Fruit fly (Drosophila melanogaster) whole organism, embryonic: ENCODE results near the gene CG42820.

Experiments
- Ada2b ChIP-seq: fragments of 200-800 bp; sonication (Bioruptor generic); IDR thresholded peaks from 2 replicates; pipeline ENCODE4 v1.3.6; 2022; ENCODE audit warnings: missing biosample characterization, missing genetic modification characterization
- Aef1 ChIP-seq: fragments of 200-800 bp; sonication (Bioruptor generic); IDR thresholded peaks from 3 replicates; pipeline ENCODE4 v1.3.6; 2022; ENCODE audit warnings: missing biosample characterization, missing genetic modification characterization
- Antp ChIP-seq: fragments of 200-800 bp; sonication (Bioruptor generic); optimal IDR thresholded peaks from 3 replicates; lab custom pipeline; 2016; ENCODE audit warnings: missing biosample characterization, missing genetic modification characterization
- Blimp-1 ChIP-seq: fragments of 200-800 bp; sonication (Bioruptor generic); optimal IDR thresholded peaks from 3 replicates; lab custom pipeline; 2018; ENCODE audit warnings: missing biosample characterization, missing genetic modification characterization, mild to moderate bottlenecking, moderate library complexity, missing genetic modification reagents
- CG11093 ChIP-seq: fragments of 200-800 bp; sonication (Bioruptor generic); IDR thresholded peaks from 3 replicates; pipeline ENCODE4 v1.3.6; 2022; ENCODE audit warnings: missing biosample characterization, missing genetic modification characterization
- CG12104 ChIP-seq: fragments of 200-800 bp; sonication (Bioruptor generic); optimal IDR thresholded peaks from 3 replicates; lab custom pipeline; 2016; ENCODE audit warnings: missing biosample characterization, missing genetic modification characterization
- CG14965 ChIP-seq: fragments of 200-800 bp; sonication (Bioruptor generic); optimal IDR thresholded peaks from 2 replicates; lab custom pipeline; 2016; ENCODE audit warnings: missing biosample characterization, missing genetic modification characterization, borderline replicate concordance
- CG1529 ChIP-seq: fragments of 200-800 bp; sonication (Bioruptor generic); optimal IDR thresholded peaks from 3 replicates; lab custom pipeline; 2018; ENCODE audit warnings: missing biosample characterization, missing genetic modification characterization
- CG15601 ChIP-seq: fragments of 200-800 bp; sonication (Bioruptor generic); optimal IDR thresholded peaks from 3 replicates; lab custom pipeline; 2019; ENCODE audit warnings: missing biosample characterization, mild to moderate bottlenecking, missing genetic modification characterization, moderate library complexity
- CG15696 ChIP-seq: fragments of 200-800 bp; sonication (Bioruptor generic); optimal IDR thresholded peaks from 2 replicates; lab custom pipeline; 2019; ENCODE audit warnings: missing biosample characterization, mild to moderate bottlenecking, missing genetic modification characterization, moderate library complexity
- CG32532 ChIP-seq: fragments of 200-800 bp; sonication (Bioruptor generic); IDR thresholded peaks from 2 replicates; pipeline ENCODE4 v1.3.6; 2022; ENCODE audit warnings: missing biosample characterization, missing genetic modification characterization
- CG34376 ChIP-seq: fragments of 200-800 bp; sonication (Bioruptor generic); optimal IDR thresholded peaks from 2 replicates; lab custom pipeline; 2018; ENCODE audit warnings: missing biosample characterization, mild to moderate bottlenecking, missing genetic modification characterization
- CG42726 ChIP-seq: fragments of 200-800 bp; sonication (Bioruptor generic); IDR thresholded peaks from 2 replicates; pipeline ENCODE4 v1.3.6; 2022; ENCODE audit warnings: missing biosample characterization, missing genetic modification characterization; ENCODE audit not compliant: partially characterized antibody
- CG4282 ChIP-seq: fragments of 200-800 bp; sonication (Bioruptor generic); optimal IDR thresholded peaks from 2 replicates; lab custom pipeline; 2016; ENCODE audit warnings: missing biosample characterization, missing genetic modification characterization
- CG43689 ChIP-seq: fragments of 200-800 bp; sonication (Bioruptor generic); IDR thresholded peaks from 2 replicates; pipeline ENCODE4 v1.3.6; 2022; ENCODE audit warnings: missing biosample characterization, missing genetic modification characterization
- CG6654 ChIP-seq: fragments of 200-800 bp; sonication (Bioruptor generic); optimal IDR thresholded peaks from 2 replicates; lab custom pipeline; 2017; ENCODE audit warnings: missing biosample characterization, mild to moderate bottlenecking, missing genetic modification characterization
- CG6813 ChIP-seq: fragments of 200-800 bp; sonication (Bioruptor generic); optimal IDR thresholded peaks from 2 replicates; lab custom pipeline; 2017; ENCODE audit warnings: missing biosample characterization, missing genetic modification characterization, mild to moderate bottlenecking, moderate library complexity, missing genetic modification reagents
- D ChIP-seq, 2 experiments: fragments of 200-800 bp in 1 of 2; fragments of >200 bp in 1 of 2; sonication (Bioruptor generic) in 1 of 2; optimal IDR thresholded peaks; 2 replicates in 1 of 2; 3 replicates in 1 of 2; lab custom pipeline; 2017; ENCODE audit warnings: mild to moderate bottlenecking in 1 of 2, missing biosample characterization in 1 of 2, missing genetic modification characterization in 1 of 2, missing genetic modification reagents in 1 of 2
- D19A ChIP-seq: fragments of 200-800 bp; optimal IDR thresholded peaks from 3 replicates; lab custom pipeline; 2019; ENCODE audit warnings: missing biosample characterization, mild to moderate bottlenecking, missing genetic modification characterization, moderate library complexity
- Dfd ChIP-seq, 2 experiments: fragments of >200 bp; optimal IDR thresholded peaks; 2 replicates each; lab custom pipeline; 2017; ENCODE audit warnings: missing biosample characterization in 2 of 2, missing genetic modification characterization in 2 of 2
- Dref ChIP-seq: fragments of 200-800 bp; sonication (Bioruptor generic); IDR thresholded peaks from 2 replicates; pipeline ENCODE4 v1.3.6; 2022; ENCODE audit warnings: missing biosample characterization, missing genetic modification characterization
- Meics ChIP-seq: fragments of 200-800 bp; sonication (Bioruptor generic); optimal IDR thresholded peaks from 2 replicates; lab custom pipeline; 2017; ENCODE audit warnings: missing biosample characterization, mild to moderate bottlenecking, missing genetic modification characterization
- Mes4 ChIP-seq: fragments of 200-800 bp; sonication (Bioruptor generic); optimal IDR thresholded peaks from 2 replicates; lab custom pipeline; 2016; ENCODE audit warnings: missing biosample characterization, missing genetic modification characterization
- NFAT ChIP-seq: fragments of 200-800 bp; sonication (Bioruptor generic); IDR thresholded peaks from 2 replicates; pipeline ENCODE4 v1.3.6; 2022; ENCODE audit warnings: missing biosample characterization, missing genetic modification characterization
- Nf-YC ChIP-seq: fragments of 200-800 bp; optimal IDR thresholded peaks from 3 replicates; lab custom pipeline; 2019; ENCODE audit warnings: missing biosample characterization, mild to moderate bottlenecking, missing genetic modification characterization, moderate library complexity
- Poxn ChIP-seq: fragments of 200-800 bp; sonication (Bioruptor generic); IDR thresholded peaks from 2 replicates; pipeline ENCODE4 v1.3.6; 2022; ENCODE audit warnings: missing biosample characterization, missing genetic modification characterization
- Ravus ChIP-seq: fragments of 200-800 bp; sonication (Bioruptor generic); IDR thresholded peaks from 2 replicates; pipeline ENCODE4 v1.3.6; 2022; ENCODE audit warnings: missing biosample characterization, missing genetic modification characterization
- Sox100B ChIP-seq: fragments of 200-800 bp; sonication (Bioruptor generic); optimal IDR thresholded peaks from 3 replicates; lab custom pipeline; 2018; ENCODE audit warnings: missing biosample characterization, mild to moderate bottlenecking, missing genetic modification characterization
- Sry-δ ChIP-seq: fragments of 200-800 bp; sonication (Bioruptor generic); optimal IDR thresholded peaks from 2 replicates; lab custom pipeline; 2016; ENCODE audit warnings: missing biosample characterization, missing genetic modification characterization
- Ssrp ChIP-seq: fragments of 200-800 bp; sonication (Bioruptor generic); optimal IDR thresholded peaks from 2 replicates; lab custom pipeline; 2018; ENCODE audit warnings: missing biosample characterization, mild to moderate bottlenecking, missing genetic modification characterization, moderate library complexity
- ap ChIP-seq: fragments of 200-800 bp; sonication (Bioruptor generic); IDR thresholded peaks from 2 replicates; pipeline ENCODE4 v1.3.6; 2022; ENCODE audit warnings: missing biosample characterization, missing genetic modification characterization
- ara ChIP-seq: fragments of 200-800 bp; sonication (Bioruptor generic); IDR thresholded peaks from 2 replicates; pipeline ENCODE4 v1.3.6; 2022; ENCODE audit warnings: missing biosample characterization, missing genetic modification characterization
- dati ChIP-seq: fragments of 200-800 bp; sonication (Bioruptor generic); IDR thresholded peaks from 2 replicates; pipeline ENCODE4 v1.3.6; 2022; ENCODE audit warnings: missing biosample characterization, missing genetic modification characterization
- dimm ChIP-seq: fragments of 200-800 bp; sonication (Bioruptor generic); IDR thresholded peaks from 2 replicates; pipeline ENCODE4 v1.3.6; 2022; ENCODE audit warnings: missing biosample characterization, missing genetic modification characterization
- dmrt99B ChIP-seq: fragments of 200-800 bp; sonication (Bioruptor generic); optimal IDR thresholded peaks from 2 replicates; lab custom pipeline; 2018; ENCODE audit warnings: missing biosample characterization, mild to moderate bottlenecking, missing genetic modification characterization, moderate library complexity
- fd96Cb ChIP-seq: fragments of 200-800 bp; sonication (Bioruptor generic); optimal IDR thresholded peaks from 2 replicates; lab custom pipeline; 2018; ENCODE audit warnings: missing biosample characterization, mild to moderate bottlenecking, missing genetic modification characterization, moderate library complexity
- gcm ChIP-seq: fragments of 200-800 bp; sonication (Bioruptor generic); optimal IDR thresholded peaks from 2 replicates; lab custom pipeline; 2019; ENCODE audit warnings: missing biosample characterization, mild to moderate bottlenecking, missing genetic modification characterization, moderate library complexity
- h ChIP-seq: fragments of >200 bp; optimal IDR thresholded peaks from 2 replicates; lab custom pipeline; 2017
- jigr1 ChIP-seq: fragments of 200-800 bp; sonication (Bioruptor generic); IDR thresholded peaks from 3 replicates; pipeline ENCODE4 v1.3.6; 2022; ENCODE audit warnings: missing biosample characterization, missing genetic modification characterization
- jumu ChIP-seq: fragments of 200-800 bp; sonication (Bioruptor generic); optimal IDR thresholded peaks from 3 replicates; lab custom pipeline; 2016; ENCODE audit warnings: missing biosample characterization, missing genetic modification characterization
- kah ChIP-seq: fragments of 200-800 bp; sonication (Bioruptor generic); optimal IDR thresholded peaks from 2 replicates; lab custom pipeline; 2018; ENCODE audit warnings: missing biosample characterization, mild to moderate bottlenecking, missing genetic modification characterization
- knrl ChIP-seq: fragments of 200-800 bp; sonication (Bioruptor generic); IDR thresholded peaks from 3 replicates; pipeline ENCODE4 v1.3.6; 2022; ENCODE audit warnings: missing biosample characterization, missing genetic modification characterization; ENCODE audit not compliant: partially characterized antibody
- lbe ChIP-seq: fragments of 200-800 bp; sonication (Bioruptor generic); optimal IDR thresholded peaks from 2 replicates; lab custom pipeline; 2016; ENCODE audit warnings: missing biosample characterization, mild to moderate bottlenecking, missing genetic modification characterization
- mam ChIP-seq: fragments of 200-800 bp; sonication (Bioruptor generic); optimal IDR thresholded peaks from 3 replicates; lab custom pipeline; 2016; ENCODE audit warnings: missing biosample characterization, missing genetic modification characterization
- nom ChIP-seq: fragments of 200-800 bp; sonication (Bioruptor generic); optimal IDR thresholded peaks from 2 replicates; lab custom pipeline; 2017; ENCODE audit warnings: missing biosample characterization, missing genetic modification characterization, mild to moderate bottlenecking, moderate library complexity, missing genetic modification reagents
- phol ChIP-seq: fragments of 200-800 bp; sonication (Bioruptor generic); optimal IDR thresholded peaks from 3 replicates; lab custom pipeline; 2018; ENCODE audit warnings: missing biosample characterization, mild to moderate bottlenecking, missing genetic modification characterization, moderate library complexity
- pros ChIP-seq: fragments of 200-800 bp; sonication (Bioruptor generic); optimal IDR thresholded peaks from 3 replicates; lab custom pipeline; 2019; ENCODE audit warnings: missing biosample characterization, mild to moderate bottlenecking, missing genetic modification characterization, moderate library complexity
- sr ChIP-seq: fragments of 200-800 bp; sonication (Bioruptor generic); IDR thresholded peaks from 3 replicates; pipeline ENCODE4 v1.3.6; 2022; ENCODE audit warnings: missing biosample characterization, missing genetic modification characterization
- trh ChIP-seq: fragments of 200-800 bp; sonication (Bioruptor generic); optimal IDR thresholded peaks from 2 replicates; lab custom pipeline; 2016; ENCODE audit warnings: missing biosample characterization, missing genetic modification characterization
- usp ChIP-seq: fragments of >200 bp; optimal IDR thresholded peaks from 2 replicates; lab custom pipeline; 2017; ENCODE audit warnings: missing biosample characterization, missing genetic modification characterization
- z ChIP-seq: fragments of 200-800 bp; sonication (Bioruptor generic); IDR thresholded peaks from 3 replicates; pipeline ENCODE4 v1.3.6; 2022; ENCODE audit warnings: missing biosample characterization, missing genetic modification characterization

The CG42820 gene

dm6 chr2L:8384108-8384601 is 8.0 kb downstream of the CG42820 start, which contains the start of the genes Dad1 and CG13384 (continued):
- TF ChIP-seq D (optimal IDR thresholded peaks at IDR 0.05; lab: Kevin White, UChicago) (no peak), D (GFP tag; optimal IDR thresholded peaks at IDR 0.05; lab: Kevin White, UChicago) (peak; percentile 81), CG6813 (GFP tag; lab: Kevin White, UChicago) (peak; percentile 84), dati (GFP tag; lab: Robert Waterston, UW) (no peak), Dref (GFP tag; lab: Robert Waterston, UW) (peak; percentile 61), h (lab: Kevin White, UChicago) (no peak), jumu (GFP tag; lab: Kevin White, UChicago) (no peak), Blimp-1 (GFP tag; lab: Kevin White, UChicago) (peak; percentile 88), Ravus (GFP tag; lab: Robert Waterston, UW) (peak; percentile 46), trh (GFP tag; lab: Kevin White, UChicago) (peak; percentile 78), Ada2b (GFP tag; lab: Robert Waterston, UW) (peak; percentile 83), nom (GFP tag; lab: Kevin White, UChicago) (peak; percentile 84), Mes4 (GFP tag; lab: Kevin White, UChicago) (peak; percentile 29), jigr1 (GFP tag; lab: Robert Waterston, UW) (peak; percentile 73; the same call in 2 of the 3 replicates), knrl (peak; percentile 62), lbe (peak; percentile 90), CG42726 (GFP tag; lab: Robert Waterston, UW) (peak; percentile 49; the same call in 1 of the 2 replicates), CG32532 (GFP tag; lab: Robert Waterston, UW) (peak; percentile 96), kah (GFP tag; lab: Kevin White, UChicago) (peak; percentile 79), CG11093 (GFP tag; lab: Robert Waterston, UW) (peak; percentile 85), z (GFP tag; lab: Robert Waterston, UW) (no peak), usp (no peak), CG15601 (tag; lab: Kevin White, UChicago) (peak; percentile 91), NFAT (GFP tag; lab: Robert Waterston, UW) (peak; percentile 81), Antp (GFP tag; lab: Kevin White, UChicago) (no peak), CG14965 (GFP tag; lab: Kevin White, UChicago) (no peak), ap (peak; percentile 78), Nf-YC (tag; lab: Kevin White, UChicago) (peak; percentile 91), sr (GFP tag; lab: Robert Waterston, UW) (no peak), fd96Cb (tag; lab: Kevin White, UChicago) (peak; percentile 90), Meics (GFP tag; lab: Kevin White, UChicago) (peak; percentile 95), gcm (GFP tag; lab: Kevin White, UChicago) (peak; percentile 93), ara (GFP tag; lab: Robert Waterston, UW) (peak; percentile 84), CG6654 (GFP tag; lab: Kevin White, UChicago) (peak; percentile 63), Poxn (GFP tag; lab: Robert Waterston, UW) (peak; percentile 79), pros (GFP tag; lab: Kevin White, UChicago) (peak; percentile 78), CG12104 (peak; percentile 80), dimm (peak; percentile 58), Aef1 (GFP tag; lab: Robert Waterston, UW) (peak; percentile 74), CG34376 (peak; percentile 93), CG15696 (tag; lab: Kevin White, UChicago) (peak; percentile 94), CG43689 (peak; percentile 72), Sry-δ (peak; percentile 49), dmrt99B (peak; percentile 94), CG4282 (GFP tag; lab: Kevin White, UChicago) (no peak), Dfd (GFP tag; optimal IDR thresholded peaks at IDR 0.05; lab: Kevin White, UChicago) (no peak), mam (GFP tag; lab: Kevin White, UChicago) (peak; percentile 69), CG1529 (GFP tag; lab: Kevin White, UChicago) (peak; percentile 81), Ssrp (tag; lab: Kevin White, UChicago) (peak; percentile 90), phol (tag; lab: Kevin White, UChicago) (peak; percentile 94), D19A (peak; percentile 81), Sox100B (peak; percentile 93)
